Fruit fly (Drosophila melanogaster): ENCODE data around the gene CG7377.

dm6 chr3L:11551949-11552348, 37.5 kb upstream of the CG7377 start:
- TF ChIP-seq ttk (optimal IDR thresholded peaks at IDR 0.05), result no peak
- TF ChIP-seq psq (optimal IDR thresholded peaks at IDR 0.05), result no peak
- TF ChIP-seq insv (optimal IDR thresholded peaks at IDR 0.05), result no peak
- TF ChIP-seq h (optimal IDR thresholded peaks at IDR 0.05), result no peak
- TF ChIP-seq Sin3A (optimal IDR thresholded peaks at IDR 0.05), result no peak
- TF ChIP-seq Myc (optimal IDR thresholded peaks at IDR 0.05), result no peak
